Worm (Caenorhabditis elegans) whole organism, L2 larva: ENCODE results near the gene C45G9.11.
A peak's percentile ranks its signal among the peaks of the same experiment; 100 is the strongest.

Experiments used
- C34F6.9 ChIP-seq: fragments of 150-350 bp; optimal IDR thresholded peaks from 2 replicates; lab custom pipeline; 2014; ENCODE audit warnings: missing biosample characterization, missing genetic modification characterization
- R02D3.7 ChIP-seq: fragments of 150-350 bp; optimal IDR thresholded peaks from 2 replicates; lab custom pipeline; 2014; ENCODE audit warnings: missing biosample characterization, missing genetic modification characterization
- Y55F3AM.14 ChIP-seq: fragments of 200-800 bp; sonication (Bioruptor generic); optimal IDR thresholded peaks from 2 replicates; lab custom pipeline; 2018; ENCODE audit warnings: mild to moderate bottlenecking, missing genetic modification characterization, missing compliant biosample characterization
- ZK546.5 ChIP-seq: sonication (generic microtip); optimal IDR thresholded peaks from 2 replicates; lab custom pipeline; 2017; ENCODE audit warnings: missing biosample characterization, missing genetic modification characterization
- alr-1 ChIP-seq: fragments of 150-350 bp; optimal IDR thresholded peaks from 2 replicates; lab custom pipeline; 2014; ENCODE audit warnings: missing biosample characterization, missing genetic modification characterization
- ama-1 ChIP-seq: fragments of 150-350 bp; optimal IDR thresholded peaks from 2 replicates; lab custom pipeline; 2018; ENCODE audit warnings: inconsistent platforms
- blmp-1 ChIP-seq: sonication (generic microtip); optimal IDR thresholded peaks from 2 replicates; lab custom pipeline; 2017; ENCODE audit warnings: missing genetic modification characterization, mild to moderate bottlenecking, missing compliant biosample characterization, antibody characterized with exemption, moderate library complexity; ENCODE audit not compliant: insufficient read depth
- ceh-16 ChIP-seq: fragments of 150-350 bp; optimal IDR thresholded peaks from 2 replicates; lab custom pipeline; 2014; ENCODE audit warnings: missing biosample characterization, missing genetic modification characterization
- crh-2 ChIP-seq: sonication (generic microtip); optimal IDR thresholded peaks from 2 replicates; lab custom pipeline; 2017; ENCODE audit warnings: missing biosample characterization, missing genetic modification characterization
- egl-27 ChIP-seq: sonication (generic microtip); optimal IDR thresholded peaks from 3 replicates; lab custom pipeline; 2017; ENCODE audit warnings: missing biosample characterization, missing genetic modification reagents, missing genetic modification characterization
- elt-1 ChIP-seq: fragments of 150-350 bp; optimal IDR thresholded peaks from 2 replicates; lab custom pipeline; 2014; ENCODE audit warnings: missing biosample characterization, missing genetic modification characterization
- elt-3 ChIP-seq: sonication (generic microtip); optimal IDR thresholded peaks from 2 replicates; lab custom pipeline; 2017; ENCODE audit warnings: missing biosample characterization, missing genetic modification characterization
- fos-1 ChIP-seq: fragments of 150-350 bp; optimal IDR thresholded peaks from 2 replicates; lab custom pipeline; 2014; ENCODE audit warnings: missing biosample characterization, missing genetic modification characterization
- gmeb-1 ChIP-seq: fragments of 150-350 bp; optimal IDR thresholded peaks from 2 replicates; lab custom pipeline; 2014; ENCODE audit warnings: missing biosample characterization, missing genetic modification characterization
- lin-11 ChIP-seq: fragments of 150-350 bp; sonication (generic microtip); optimal IDR thresholded peaks from 2 replicates; lab custom pipeline; 2014; ENCODE audit warnings: missing biosample characterization, missing genetic modification characterization, inconsistent platforms, mixed read lengths
- lin-13 ChIP-seq: fragments of 150-350 bp; optimal IDR thresholded peaks from 2 replicates; lab custom pipeline; 2014; ENCODE audit warnings: missing biosample characterization, missing genetic modification reagents, missing genetic modification characterization
- lin-39 ChIP-seq: fragments of 150-350 bp; optimal IDR thresholded peaks from 2 replicates; lab custom pipeline; 2014; ENCODE audit warnings: missing biosample characterization, missing genetic modification reagents, missing genetic modification characterization
- lsy-2 ChIP-seq, 2 experiments: fragments of 150-350 bp in 1 of 2; sonication (generic microtip) in 1 of 2; optimal IDR thresholded peaks; 2 replicates each; lab custom pipeline; 2014 to 2017; ENCODE audit warnings: missing biosample characterization in 2 of 2, missing genetic modification characterization in 2 of 2
- mab-5 ChIP-seq: fragments of 150-350 bp; optimal IDR thresholded peaks from 2 replicates; lab custom pipeline; 2014; ENCODE audit warnings: missing biosample characterization, missing genetic modification characterization
- mbf-1 ChIP-seq: sonication (generic microtip); optimal IDR thresholded peaks from 2 replicates; lab custom pipeline; 2017; ENCODE audit warnings: missing biosample characterization, missing genetic modification characterization
- nhr-10 ChIP-seq: sonication (generic microtip); optimal IDR thresholded peaks from 2 replicates; lab custom pipeline; 2017; ENCODE audit warnings: missing biosample characterization, missing genetic modification characterization
- nhr-11 ChIP-seq: fragments of 150-350 bp; optimal IDR thresholded peaks from 2 replicates; lab custom pipeline; 2014; ENCODE audit warnings: missing biosample characterization, missing genetic modification characterization
- nhr-12 ChIP-seq: fragments of 150-350 bp; optimal IDR thresholded peaks from 2 replicates; lab custom pipeline; 2014; ENCODE audit warnings: missing biosample characterization, missing genetic modification characterization
- nhr-129 ChIP-seq: fragments of 150-350 bp; optimal IDR thresholded peaks from 2 replicates; lab custom pipeline; 2014; ENCODE audit warnings: missing biosample characterization, missing genetic modification characterization
- nhr-21 ChIP-seq: fragments of 150-350 bp; optimal IDR thresholded peaks from 2 replicates; lab custom pipeline; 2014; ENCODE audit warnings: missing biosample characterization, missing genetic modification characterization
- nhr-23 ChIP-seq: fragments of 150-350 bp; optimal IDR thresholded peaks from 2 replicates; lab custom pipeline; 2014; ENCODE audit warnings: missing biosample characterization, missing genetic modification reagents, missing genetic modification characterization
- nhr-25 ChIP-seq: fragments of 150-350 bp; sonication (generic microtip); optimal IDR thresholded peaks from 3 replicates; lab custom pipeline; 2014; ENCODE audit warnings: missing biosample characterization, missing genetic modification characterization
- nhr-6 ChIP-seq: fragments of 150-350 bp; optimal IDR thresholded peaks from 2 replicates; lab custom pipeline; 2014; ENCODE audit warnings: missing biosample characterization, missing genetic modification characterization
- nhr-77 ChIP-seq: fragments of 150-350 bp; optimal IDR thresholded peaks from 2 replicates; lab custom pipeline; 2014; ENCODE audit warnings: missing biosample characterization, missing genetic modification characterization
- sem-4 ChIP-seq: fragments of 150-350 bp; optimal IDR thresholded peaks from 2 replicates; lab custom pipeline; 2014; ENCODE audit warnings: missing biosample characterization, missing genetic modification reagents, missing genetic modification characterization
- sma-3 ChIP-seq: sonication (generic microtip); optimal IDR thresholded peaks from 2 replicates; lab custom pipeline; 2016; ENCODE audit warnings: missing genetic modification reagents, missing genetic modification characterization, missing compliant biosample characterization
- sma-9 ChIP-seq, 2 experiments: fragments of 150-350 bp in 1 of 2; sonication (generic microtip) in 1 of 2; optimal IDR thresholded peaks; 2 replicates each; lab custom pipeline; 2014 to 2016; ENCODE audit warnings: missing genetic modification characterization in 2 of 2, mild to moderate bottlenecking in 1 of 2, missing biosample characterization in 1 of 2, missing compliant biosample characterization in 1 of 2, missing genetic modification reagents in 1 of 2, moderate library complexity in 1 of 2
- snpc-4 ChIP-seq: fragments of 150-350 bp; optimal IDR thresholded peaks from 2 replicates; lab custom pipeline; 2014; ENCODE audit warnings: missing biosample characterization, missing genetic modification characterization
- unc-55 ChIP-seq: fragments of 150-350 bp; sonication (generic microtip); optimal IDR thresholded peaks from 3 replicates; lab custom pipeline; 2014; ENCODE audit warnings: missing biosample characterization, missing genetic modification reagents, missing genetic modification characterization
- zag-1 ChIP-seq: fragments of 150-350 bp; optimal IDR thresholded peaks from 2 replicates; lab custom pipeline; 2014; ENCODE audit warnings: missing biosample characterization, missing genetic modification characterization
- ztf-1 ChIP-seq: fragments of 200-800 bp; sonication (Bioruptor generic); conservative IDR thresholded peaks from 2 replicates; pipeline ENCODE4 v1.3.6; 2022; ENCODE audit warnings: missing genetic modification characterization, missing compliant biosample characterization
- ztf-4 ChIP-seq: fragments of 150-350 bp; optimal IDR thresholded peaks from 2 replicates; lab custom pipeline; 2014; ENCODE audit warnings: missing biosample characterization, missing genetic modification characterization

C45G9.11 gene

ce11 chrIII:5112399-5112798, 43.9 kb upstream of the C45G9.11 start:
- TF ChIP-seq elt-3 (tag; lab: Kevin White, UChicago) = no peak
- no peak for TF ChIP-seq ztf-1 (GFP tag; lab: Robert Waterston, UW)
- no peak for TF ChIP-seq sma-3 (GFP tag; lab: Kevin White, UChicago)
- TF ChIP-seq sem-4 (tag; lab: Kevin White, UChicago) = no peak
- TF ChIP-seq lin-13 = no peak
- no peak for TF ChIP-seq sma-9 (GFP tag; optimal IDR thresholded peaks at IDR 0.05; lab: Kevin White, UChicago)
- no peak for TF ChIP-seq sma-9 (tag; optimal IDR thresholded peaks at IDR 0.05; lab: Kevin White, UChicago)
- TF ChIP-seq crh-2 = no peak
- TF ChIP-seq snpc-4 (tag; lab: Kevin White, UChicago) = no peak
- no peak for TF ChIP-seq lin-11 (tag; lab: Kevin White, UChicago)

- no peak for TF ChIP-seq fos-1 (tag; lab: Kevin White, UChicago)
- TF ChIP-seq nhr-25 (tag; lab: Kevin White, UChicago) = no peak
- TF ChIP-seq nhr-6 (tag; lab: Kevin White, UChicago) = no peak
- TF ChIP-seq mab-5 = no peak
- no peak for TF ChIP-seq zag-1 (tag; lab: Kevin White, UChicago)
- no peak for TF ChIP-seq blmp-1 (tag; lab: Kevin White, UChicago)
- TF ChIP-seq nhr-77 (tag; lab: Kevin White, UChicago) = no peak
- no peak for TF ChIP-seq lin-11 (tag; lab: Kevin White, UChicago)
- TF ChIP-seq alr-1 (tag; lab: Kevin White, UChicago) = no peak
- no peak for TF ChIP-seq sma-9 (GFP tag; optimal IDR thresholded peaks at IDR 0.05; lab: Kevin White, UChicago)
- no peak for TF ChIP-seq sma-9 (tag; optimal IDR thresholded peaks at IDR 0.05; lab: Kevin White, UChicago)
- no peak for TF ChIP-seq sem-4 (tag; lab: Kevin White, UChicago)
- no peak for TF ChIP-seq unc-55 (GFP tag; lab: Kevin White, UChicago)
Measured at ce11 chrIII:5109401-5109800, 40.9 kb upstream of the C45G9.11 start, which contains the start of gene sax-2. Gene sax-2, plus strand, starts transcription at chrIII:5109701.

ce11 chrIII:5108746-5109145, 40.2 kb upstream of the C45G9.11 start:
- TF ChIP-seq egl-27 (tag; lab: Kevin White, UChicago) (no peak), mbf-1 (tag; lab: Kevin White, UChicago) (no peak), sma-9 (GFP tag; optimal IDR thresholded peaks at IDR 0.05; lab: Kevin White, UChicago) (peak; percentile 78), sma-9 (tag; optimal IDR thresholded peaks at IDR 0.05; lab: Kevin White, UChicago) (no peak), gmeb-1 (tag; lab: Kevin White, UChicago) (peak; percentile 52), lin-11 (tag; lab: Kevin White, UChicago) (no peak), nhr-11 (tag; lab: Kevin White, UChicago) (no peak), lsy-2 (tag; optimal IDR thresholded peaks at IDR 0.05; lab: Kevin White, UChicago) (peak; percentile 27 to 79), sma-3 (GFP tag; lab: Kevin White, UChicago) (peak; percentile 21), nhr-10 (tag; lab: Kevin White, UChicago) (peak; percentile 29), nhr-25 (tag; lab: Kevin White, UChicago) (no peak), nhr-12 (tag; lab: Kevin White, UChicago) (no peak), sem-4 (tag; lab: Kevin White, UChicago) (peak; percentile 48), ztf-4 (tag; lab: Kevin White, UChicago) (no peak), nhr-129 (peak; percentile 79), lin-13 (no peak), unc-55 (GFP tag; lab: Kevin White, UChicago) (peak; percentile 75), C34F6.9 (peak; percentile 89), fos-1 (tag; lab: Kevin White, UChicago) (peak; percentile 30), nhr-21 (tag; lab: Kevin White, UChicago) (no peak), nhr-23 (no peak), nhr-77 (tag; lab: Kevin White, UChicago) (no peak), R02D3.7 (tag; lab: Kevin White, UChicago) (no peak), elt-1 (no peak), crh-2 (peak; percentile 49), ceh-16 (no peak), mab-5 (no peak), snpc-4 (tag; lab: Kevin White, UChicago) (peak; percentile 24), ama-1 (lab: Kevin White, UChicago) (no peak), lin-39 (tag; lab: Kevin White, UChicago) (no peak), ZK546.5 (tag; lab: Kevin White, UChicago) (no peak)

- TF ChIP-seq ceh-16 (no peak), Y55F3AM.14 (GFP tag; lab: Kevin White, UChicago) (no peak), mbf-1 (tag; lab: Kevin White, UChicago) (no peak), snpc-4 (tag; lab: Kevin White, UChicago) (no peak), blmp-1 (tag; lab: Kevin White, UChicago) (no peak), elt-3 (tag; lab: Kevin White, UChicago) (no peak), elt-1 (no peak), gmeb-1 (tag; lab: Kevin White, UChicago) (no peak), lsy-2 (tag; optimal IDR thresholded peaks at IDR 0.05; lab: Kevin White, UChicago) (no peak)
Measured at ce11 chrIII:5107959-5108358, 39.4 kb upstream of the C45G9.11 start.
